Worm (Caenorhabditis elegans) whole organism, young adult: Measurements from ENCODE around the gene sru-35.

Source experiments
- B0035.1 ChIP-seq: sonication (generic microtip); optimal IDR thresholded peaks from 2 replicates; lab custom pipeline; 2016; ENCODE audit warnings: missing genetic modification characterization, mild to moderate bottlenecking, missing compliant biosample characterization, missing genotype, missing genetic modification reagents
- B0261.1 ChIP-seq: sonication (generic microtip); optimal IDR thresholded peaks from 2 replicates; lab custom pipeline; 2016; ENCODE audit warnings: mild to moderate bottlenecking, missing genetic modification characterization, moderate library complexity, missing compliant biosample characterization
- B0336.3 ChIP-seq: fragments of 200-800 bp; sonication (Bioruptor generic); IDR thresholded peaks from 2 replicates; pipeline ENCODE4 v1.3.6; 2022; ENCODE audit warnings: missing genetic modification characterization, missing compliant biosample characterization
- D2030.7 ChIP-seq: fragments of 200-800 bp; sonication (Bioruptor generic); IDR thresholded peaks from 2 replicates; pipeline ENCODE4 v1.3.6; 2022; ENCODE audit warnings: missing genetic modification reagents, missing genetic modification characterization, missing compliant biosample characterization
- F33H1.4 ChIP-seq: fragments of 200-800 bp; sonication (Bioruptor generic); IDR thresholded peaks from 2 replicates; pipeline ENCODE4 v1.3.6; 2022; ENCODE audit warnings: missing genetic modification reagents, missing genetic modification characterization, missing compliant biosample characterization
- F52B5.7 ChIP-seq: sonication (generic microtip); optimal IDR thresholded peaks from 2 replicates; lab custom pipeline; 2016; ENCODE audit warnings: mild to moderate bottlenecking, missing genetic modification characterization, missing compliant biosample characterization
- K12H6.12 ChIP-seq: fragments of 200-800 bp; sonication (Bioruptor generic); optimal IDR thresholded peaks from 2 replicates; lab custom pipeline; 2018; ENCODE audit warnings: mild to moderate bottlenecking, missing genetic modification characterization, missing compliant biosample characterization
- Y95B8A.8 ChIP-seq: fragments of 200-800 bp; sonication (Bioruptor generic); IDR thresholded peaks from 2 replicates; pipeline ENCODE4 v1.3.6; 2022; ENCODE audit warnings: missing genetic modification reagents, missing genetic modification characterization, missing compliant biosample characterization
- ama-1 ChIP-seq, 3 experiments: fragments of 150-350 bp in 1 of 3; sonication (generic microtip) in 2 of 3; optimal IDR thresholded peaks; 2 replicates each; lab custom pipeline; 2014 to 2018; ENCODE audit warnings: missing biosample characterization in 2 of 3, missing genetic modification characterization in 2 of 3, missing genetic modification reagents in 2 of 3
- aptf-2 ChIP-seq: fragments of 200-800 bp; sonication (Bioruptor generic); conservative IDR thresholded peaks from 2 replicates; pipeline ENCODE4 v1.3.6; 2022; ENCODE audit warnings: missing genetic modification reagents, missing genetic modification characterization, missing compliant biosample characterization
- athp-1 ChIP-seq: sonication (generic microtip); optimal IDR thresholded peaks from 2 replicates; lab custom pipeline; 2017; ENCODE audit warnings: mild to moderate bottlenecking, missing genetic modification characterization, missing compliant biosample characterization
- bed-2 ChIP-seq: fragments of 200-800 bp; sonication (Bioruptor generic); IDR thresholded peaks from 2 replicates; pipeline ENCODE4 v1.3.6; 2022; ENCODE audit warnings: missing genetic modification reagents, missing genetic modification characterization, missing compliant biosample characterization
- ceh-27 ChIP-seq: fragments of 200-800 bp; sonication (Bioruptor generic); optimal IDR thresholded peaks from 2 replicates; lab custom pipeline; 2018; ENCODE audit warnings: mild to moderate bottlenecking, missing genetic modification characterization, moderate library complexity, missing compliant biosample characterization
- die-1 ChIP-seq: sonication (generic microtip); optimal IDR thresholded peaks from 2 replicates; lab custom pipeline; 2016; ENCODE audit warnings: missing genotype, mild to moderate bottlenecking, missing genetic modification characterization, missing compliant biosample characterization
- ekl-4 ChIP-seq: fragments of 200-800 bp; sonication (Bioruptor generic); IDR thresholded peaks from 2 replicates; pipeline ENCODE4 v1.3.6; 2022; ENCODE audit warnings: missing genetic modification reagents, missing genetic modification characterization, missing compliant biosample characterization
- hmg-1.2 ChIP-seq: fragments of 200-800 bp; sonication (Bioruptor generic); IDR thresholded peaks from 2 replicates; pipeline ENCODE4 v1.3.6; 2022; ENCODE audit warnings: missing genetic modification reagents, missing genetic modification characterization, missing compliant biosample characterization
- hsf-1 ChIP-seq: fragments of 200-800 bp; sonication (Bioruptor generic); IDR thresholded peaks from 2 replicates; pipeline ENCODE4 v1.3.6; 2022; ENCODE audit warnings: missing genetic modification reagents, missing genetic modification characterization, missing compliant biosample characterization
- lin-40 ChIP-seq: sonication (generic microtip); optimal IDR thresholded peaks from 2 replicates; lab custom pipeline; 2016; ENCODE audit warnings: missing genetic modification characterization, mild to moderate bottlenecking, missing compliant biosample characterization, missing genotype, missing genetic modification reagents
- lin-54 ChIP-seq: fragments of 200-800 bp; sonication (Bioruptor generic); optimal IDR thresholded peaks from 2 replicates; lab custom pipeline; 2018; ENCODE audit warnings: mild to moderate bottlenecking, missing genetic modification characterization, missing compliant biosample characterization
- lsl-1 ChIP-seq: fragments of 200-800 bp; sonication (Bioruptor generic); optimal IDR thresholded peaks from 2 replicates; lab custom pipeline; 2018; ENCODE audit warnings: mild to moderate bottlenecking, missing genetic modification characterization, moderate library complexity, missing compliant biosample characterization
- madf-6 ChIP-seq: fragments of 200-800 bp; sonication (Bioruptor generic); IDR thresholded peaks from 2 replicates; pipeline ENCODE4 v1.3.6; 2022; ENCODE audit warnings: missing genetic modification reagents, missing genetic modification characterization, missing compliant biosample characterization
- mxl-1 ChIP-seq: sonication (generic microtip); optimal IDR thresholded peaks from 2 replicates; lab custom pipeline; 2016; ENCODE audit warnings: missing genetic modification characterization, missing compliant biosample characterization
- nfyb-1 ChIP-seq: fragments of 200-800 bp; sonication (Bioruptor generic); IDR thresholded peaks from 2 replicates; pipeline ENCODE4 v1.3.6; 2022; ENCODE audit warnings: missing genetic modification reagents, missing genetic modification characterization, missing compliant biosample characterization
- pha-4 ChIP-seq: fragments of 150-350 bp; sonication (generic microtip); optimal IDR thresholded peaks from 2 replicates; lab custom pipeline; 2014; ENCODE audit warnings: missing biosample characterization, missing genetic modification reagents, missing genetic modification characterization
- snpc-1.1 ChIP-seq: sonication (generic microtip); optimal IDR thresholded peaks from 2 replicates; lab custom pipeline; 2017; ENCODE audit warnings: missing genetic modification characterization, mild to moderate bottlenecking, missing compliant biosample characterization, antibody characterized with exemption, moderate library complexity, missing genotype, missing genetic modification reagents; ENCODE audit not compliant: insufficient read depth
- snpc-4 ChIP-seq, 5 experiments: fragments of 150-350 bp in 1 of 5; sonication (generic microtip) in 4 of 5; optimal IDR thresholded peaks; 2 replicates each; lab custom pipeline; 2014 to 2018; ENCODE audit warnings: missing genetic modification characterization in 5 of 5, missing biosample characterization in 3 of 5, antibody characterized with exemption in 2 of 5, mild to moderate bottlenecking in 2 of 5, missing compliant biosample characterization in 2 of 5, missing genotype in 2 of 5, moderate library complexity in 2 of 5, missing genetic modification reagents in 1 of 5
- tbp1 ChIP-seq: fragments of 200-800 bp; sonication (Bioruptor generic); optimal IDR thresholded peaks from 2 replicates; lab custom pipeline; 2018; ENCODE audit warnings: mild to moderate bottlenecking, missing genetic modification characterization, missing compliant biosample characterization
- tlf-1 ChIP-seq: fragments of 200-800 bp; sonication (Bioruptor generic); optimal IDR thresholded peaks from 2 replicates; lab custom pipeline; 2018; ENCODE audit warnings: mild to moderate bottlenecking, missing genetic modification characterization, missing compliant biosample characterization
- unc-62 ChIP-seq: fragments of 150-350 bp; optimal IDR thresholded peaks from 2 replicates; lab custom pipeline; 2014; ENCODE audit warnings: missing biosample characterization, missing genetic modification reagents, missing genetic modification characterization
- xnd-1 ChIP-seq: sonication (generic microtip); optimal IDR thresholded peaks from 2 replicates; lab custom pipeline; 2016; ENCODE audit warnings: missing genotype, missing genetic modification reagents, missing genetic modification characterization, missing compliant biosample characterization
- ztf-18 ChIP-seq: sonication (generic microtip); optimal IDR thresholded peaks from 2 replicates; lab custom pipeline; 2016; ENCODE audit warnings: missing genotype, mild to moderate bottlenecking, missing genetic modification characterization, missing compliant biosample characterization
- ztf-22 ChIP-seq: fragments of 200-800 bp; sonication (Bioruptor generic); optimal IDR thresholded peaks from 2 replicates; lab custom pipeline; 2018; ENCODE audit warnings: mild to moderate bottlenecking, missing genetic modification characterization, moderate library complexity, missing compliant biosample characterization
- ztf-6 ChIP-seq: fragments of 200-800 bp; sonication (Bioruptor generic); IDR thresholded peaks from 2 replicates; pipeline ENCODE4 v1.3.6; 2022; ENCODE audit warnings: missing genetic modification reagents, missing genetic modification characterization, missing compliant biosample characterization

Gene sru-35

DNA sequence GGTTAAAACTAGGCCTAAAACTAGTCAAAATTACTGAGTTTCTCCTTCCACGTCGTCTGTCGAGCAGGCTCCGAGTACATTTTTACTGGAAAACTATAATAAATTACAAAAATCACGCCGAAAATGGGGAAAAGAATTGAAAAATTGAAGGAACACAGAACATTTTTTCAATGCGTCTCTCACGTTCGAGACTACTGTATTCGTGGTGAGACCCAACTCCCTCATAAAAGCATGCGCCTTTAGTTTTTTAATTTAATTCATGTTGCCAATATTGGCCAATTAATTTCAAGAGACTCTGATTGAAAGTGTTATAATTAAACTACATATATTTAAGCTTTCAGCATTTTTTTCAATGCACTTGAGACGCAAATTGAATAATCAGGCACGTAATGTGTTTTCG, 35.9 kb downstream of the sru-35 start (continued):
- TF ChIP-seq ztf-22 (GFP tag; lab: Kevin White, UChicago): no peak
- no peak for TF ChIP-seq mxl-1 (tag; lab: Kevin White, UChicago)
- TF ChIP-seq F52B5.7 (tag; lab: Kevin White, UChicago): no peak
- TF ChIP-seq bed-2 (GFP tag; lab: Robert Waterston, UW): no peak
- no peak for TF ChIP-seq ceh-27 (GFP tag; lab: Kevin White, UChicago)
- TF ChIP-seq D2030.7 (GFP tag; lab: Robert Waterston, UW): no peak
- TF ChIP-seq ekl-4: no peak
- peak; percentile 81; the same call in 1 of the 2 replicates for TF ChIP-seq F33H1.4
- TF ChIP-seq tbp1 (GFP tag; lab: Kevin White, UChicago): no peak
- TF ChIP-seq athp-1 (tag; lab: Kevin White, UChicago): no peak
- TF ChIP-seq pha-4 (tag; lab: Kevin White, UChicago): no peak
- no peak for TF ChIP-seq ztf-6
- no peak for TF ChIP-seq B0035.1 (tag; lab: Kevin White, UChicago)
- TF ChIP-seq unc-62: no peak
- peak; percentile 79 for TF ChIP-seq lsl-1 (GFP tag; lab: Kevin White, UChicago)
- TF ChIP-seq K12H6.12: no peak
- TF ChIP-seq B0261.1 (tag; lab: Kevin White, UChicago): no peak

DNA sequence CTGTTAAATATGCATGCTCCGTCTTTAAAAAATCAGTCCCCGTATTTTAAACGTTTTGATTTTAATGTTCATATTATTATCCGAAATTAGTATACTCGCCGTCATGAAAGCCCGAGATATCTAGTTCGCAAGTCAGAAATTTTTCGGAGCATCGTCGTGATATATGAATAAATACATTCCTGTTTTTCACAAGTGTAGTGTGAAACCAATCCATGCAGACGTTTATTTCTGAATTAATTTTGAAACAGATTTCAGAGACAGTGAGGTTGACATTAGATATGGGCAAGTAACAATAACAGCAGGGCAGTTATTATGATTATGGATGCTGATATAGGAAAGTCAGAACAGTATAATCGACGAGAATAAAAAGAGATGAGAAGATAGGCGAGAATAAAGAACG, 37.6 kb downstream of the sru-35 start:
- TF ChIP-seq B0336.3: peak; percentile 69
- no peak for TF ChIP-seq snpc-4 (GFP tag; optimal IDR thresholded peaks at IDR 0.05; lab: Kevin White, UChicago)
- TF ChIP-seq snpc-4 (tag; optimal IDR thresholded peaks at IDR 0.05; lab: Kevin White, UChicago): peak in 1 of 4 experiments; percentile 0
- no peak for TF ChIP-seq K12H6.12
- TF ChIP-seq ztf-22 (GFP tag; lab: Kevin White, UChicago): no peak
- peak; percentile 24 for TF ChIP-seq tbp1 (GFP tag; lab: Kevin White, UChicago)
- peak; percentile 44 for TF ChIP-seq lin-54 (GFP tag; lab: Kevin White, UChicago)
- TF ChIP-seq athp-1 (tag; lab: Kevin White, UChicago): peak; percentile 28
- TF ChIP-seq tlf-1 (GFP tag; lab: Kevin White, UChicago): no peak
- TF ChIP-seq madf-6 (GFP tag; lab: Robert Waterston, UW): peak; percentile 57; the same call in 1 of the 2 replicates
- no peak for TF ChIP-seq snpc-1.1 (tag; lab: Kevin White, UChicago)
- peak; percentile 11 for TF ChIP-seq ztf-18 (tag; lab: Kevin White, UChicago)
- no peak for TF ChIP-seq die-1 (tag; lab: Kevin White, UChicago)
- TF ChIP-seq ama-1 (optimal IDR thresholded peaks at IDR 0.05; lab: Kevin White, UChicago): no peak
- TF ChIP-seq ama-1 (GFP tag; optimal IDR thresholded peaks at IDR 0.05; lab: Kevin White, UChicago): peak in 1 of 2 experiments; percentile 45
- peak; percentile 57 for TF ChIP-seq ekl-4
- TF ChIP-seq hsf-1 (GFP tag; lab: Robert Waterston, UW): 0 out of 2 replicates have a peak, but pooled peaks have one; percentile 26
- TF ChIP-seq hmg-1.2 (GFP tag; lab: Robert Waterston, UW): 0 out of 2 replicates have a peak, but pooled peaks have one; percentile 21
- peak; percentile 1 for TF ChIP-seq xnd-1 (tag; lab: Kevin White, UChicago)
- TF ChIP-seq Y95B8A.8 (GFP tag; lab: Robert Waterston, UW): 0 out of 2 replicates have a peak, but pooled peaks have one; percentile 8
- no peak for TF ChIP-seq lin-40

ce11 chrIV:8748967-8749366, 41.1 kb downstream of the sru-35 start:
- TF ChIP-seq nfyb-1: 0 out of 2 replicates have a peak, but pooled peaks have one; percentile 36
- TF ChIP-seq aptf-2 (GFP tag; lab: Robert Waterston, UW): no peak
